Worm (Caenorhabditis elegans) whole organism, L4 larva: ENCODE data around the gene H08M01.1.
A peak's percentile ranks its signal among the peaks of the same experiment; 100 is the strongest.
"Not testable (repeated sequence)": the region's sequence is repeated elsewhere in the genome, so short reads cannot be mapped to it uniquely, and the experiment has no call there.

ENCODE experiments used
- F10B5.3 ChIP-seq: sonication (generic microtip); optimal IDR thresholded peaks from 2 replicates; lab custom pipeline; 2016; ENCODE audit warnings: mild to moderate bottlenecking, missing genetic modification characterization, missing compliant biosample characterization
- F26F4.8 ChIP-seq: fragments of 200-800 bp; sonication (Bioruptor generic); conservative IDR thresholded peaks from 2 replicates; pipeline ENCODE4 v1.3.6; 2022; ENCODE audit warnings: missing genetic modification characterization, missing compliant biosample characterization
- F37D6.2 ChIP-seq: sonication (generic microtip); optimal IDR thresholded peaks from 2 replicates; lab custom pipeline; 2016; ENCODE audit warnings: mild to moderate bottlenecking, missing genetic modification characterization, missing compliant biosample characterization
- F44E2.7 ChIP-seq: fragments of 200-800 bp; sonication (Bioruptor generic); IDR thresholded peaks from 2 replicates; pipeline ENCODE4 v2.1.2; 2022; ENCODE audit warnings: missing genetic modification characterization, missing compliant biosample characterization
- Y105C5A.15 ChIP-seq: fragments of 200-800 bp; sonication (Bioruptor generic); IDR thresholded peaks from 2 replicates; pipeline ENCODE4 v1.3.6; 2022; ENCODE audit warnings: missing genetic modification characterization, missing compliant biosample characterization
- Y48G9A.11 ChIP-seq: fragments of 200-800 bp; sonication (Bioruptor generic); IDR thresholded peaks from 2 replicates; pipeline ENCODE4 v1.3.6; 2022; ENCODE audit warnings: missing genetic modification reagents, missing genetic modification characterization, missing compliant biosample characterization
- Y75B8A.6 ChIP-seq: fragments of 200-800 bp; sonication (Bioruptor generic); IDR thresholded peaks from 2 replicates; pipeline ENCODE4 v1.3.6; 2022; ENCODE audit warnings: missing genetic modification reagents, missing genetic modification characterization, missing compliant biosample characterization
- ZK337.2 ChIP-seq: fragments of 200-800 bp; sonication (Bioruptor generic); IDR thresholded peaks from 2 replicates; pipeline ENCODE4 v1.3.6; 2022; ENCODE audit warnings: missing genetic modification reagents, missing genetic modification characterization, missing compliant biosample characterization
- aha-1 ChIP-seq: fragments of 150-350 bp; peaks from one replicate; lab custom pipeline; 2014; ENCODE audit warnings: missing biosample characterization, missing genetic modification characterization
- ama-1 ChIP-seq: fragments of 150-350 bp; optimal IDR thresholded peaks from 2 replicates; lab custom pipeline; 2014; ENCODE audit warnings: inconsistent platforms, mixed read lengths
- ceh-20 ChIP-seq: fragments of 200-800 bp; sonication (Bioruptor generic); IDR thresholded peaks from 2 replicates; pipeline ENCODE4 v1.3.6; 2022; ENCODE audit warnings: missing genetic modification reagents, missing genetic modification characterization, missing compliant biosample characterization
- ceh-62 ChIP-seq: sonication (generic microtip); optimal IDR thresholded peaks from 2 replicates; lab custom pipeline; 2017; ENCODE audit warnings: missing biosample characterization, missing genetic modification characterization
- daf-12 ChIP-seq: fragments of 150-350 bp; optimal IDR thresholded peaks from 2 replicates; lab custom pipeline; 2014; ENCODE audit warnings: missing biosample characterization, missing genetic modification reagents, missing genetic modification characterization
- daf-16 ChIP-seq, 3 experiments: sonication (generic microtip); optimal IDR thresholded peaks; 2 replicates each; lab custom pipeline; 2016 to 2017; ENCODE audit warnings: missing genetic modification characterization in 3 of 3, missing genetic modification reagents in 3 of 3, mild to moderate bottlenecking in 2 of 3, missing compliant biosample characterization in 2 of 3, missing biosample characterization in 1 of 3, moderate library complexity in 1 of 3
- daf-8 ChIP-seq: fragments of 200-800 bp; sonication (Bioruptor generic); IDR thresholded peaks from 2 replicates; pipeline ENCODE4 v1.3.6; 2022; ENCODE audit warnings: missing genetic modification characterization, missing compliant biosample characterization
- dmd-6 ChIP-seq: fragments of 200-800 bp; sonication (Bioruptor generic); IDR thresholded peaks from 2 replicates; pipeline ENCODE4 v1.3.6; 2022; ENCODE audit warnings: missing genetic modification reagents, missing genetic modification characterization, missing compliant biosample characterization
- dve-1 ChIP-seq: sonication (generic microtip); optimal IDR thresholded peaks from 2 replicates; lab custom pipeline; 2017; ENCODE audit warnings: antibody characterized with exemption, mild to moderate bottlenecking, missing genetic modification characterization, missing compliant biosample characterization; ENCODE audit not compliant: insufficient read depth
- egl-27 ChIP-seq: sonication (generic microtip); optimal IDR thresholded peaks from 3 replicates; lab custom pipeline; 2017; ENCODE audit warnings: missing biosample characterization, missing genetic modification reagents, missing genetic modification characterization
- egl-43 ChIP-seq: fragments of 200-800 bp; sonication (Bioruptor generic); IDR thresholded peaks from 2 replicates; pipeline ENCODE4 v1.3.6; 2022; ENCODE audit warnings: missing genetic modification reagents, missing genetic modification characterization, missing compliant biosample characterization
- fos-1 ChIP-seq: fragments of 150-350 bp; optimal IDR thresholded peaks from 2 replicates; lab custom pipeline; 2014; ENCODE audit warnings: missing biosample characterization, missing genetic modification characterization
- gei-8 ChIP-seq: fragments of 200-800 bp; sonication (Bioruptor generic); optimal IDR thresholded peaks from 2 replicates; lab custom pipeline; 2018; ENCODE audit warnings: mild to moderate bottlenecking, missing genetic modification characterization, missing compliant biosample characterization
- lim-7 ChIP-seq: fragments of 200-800 bp; sonication (Bioruptor generic); IDR thresholded peaks from 2 replicates; pipeline ENCODE4 v1.3.6; 2022; ENCODE audit warnings: missing genetic modification characterization, missing compliant biosample characterization
- lin-13 ChIP-seq: fragments of 150-350 bp; optimal IDR thresholded peaks from 2 replicates; lab custom pipeline; 2014; ENCODE audit warnings: missing biosample characterization, missing genetic modification reagents, missing genetic modification characterization
- lin-29 ChIP-seq: fragments of 200-800 bp; sonication (Bioruptor generic); IDR thresholded peaks from 2 replicates; pipeline ENCODE4 v1.3.6; 2022; ENCODE audit warnings: missing genetic modification reagents, missing genetic modification characterization, missing compliant biosample characterization
- mdt-29 ChIP-seq: fragments of 200-800 bp; sonication (Bioruptor generic); IDR thresholded peaks from 2 replicates; pipeline ENCODE4 v1.3.6; 2022; ENCODE audit warnings: missing genetic modification reagents, missing genetic modification characterization, missing compliant biosample characterization
- mep-1 ChIP-seq: fragments of 150-350 bp; sonication (generic microtip); optimal IDR thresholded peaks from 3 replicates; lab custom pipeline; 2014; ENCODE audit warnings: missing biosample characterization, missing genetic modification characterization
- mxl-2 ChIP-seq: fragments of 200-800 bp; sonication (Bioruptor generic); conservative IDR thresholded peaks from 2 replicates; pipeline ENCODE4 v1.3.6; 2022; ENCODE audit warnings: missing genetic modification reagents, missing genetic modification characterization, missing compliant biosample characterization
- nhr-11 ChIP-seq: fragments of 150-350 bp; optimal IDR thresholded peaks from 2 replicates; lab custom pipeline; 2014; ENCODE audit warnings: missing biosample characterization, missing genetic modification characterization
- nhr-28 ChIP-seq: fragments of 150-350 bp; optimal IDR thresholded peaks from 2 replicates; lab custom pipeline; 2014; ENCODE audit warnings: missing biosample characterization, missing genetic modification characterization
- pha-4 ChIP-seq, 2 experiments: fragments of 150-350 bp in 1 of 2; fragments of 200-800 bp in 1 of 2; sonication (Bioruptor generic) in 1 of 2; IDR thresholded peaks in 1 of 2; optimal IDR thresholded peaks in 1 of 2; 2 replicates each; pipeline versions ENCODE4 v1.3.6 to Lab custom; 2014 to 2022; ENCODE audit warnings: missing genetic modification characterization in 2 of 2, missing genetic modification reagents in 2 of 2, missing biosample characterization in 1 of 2, missing compliant biosample characterization in 1 of 2
- php-3 ChIP-seq: fragments of 200-800 bp; sonication (Bioruptor generic); IDR thresholded peaks from 2 replicates; pipeline ENCODE4 v1.3.6; 2022; ENCODE audit warnings: missing genetic modification reagents, missing genetic modification characterization, missing compliant biosample characterization
- set-16 ChIP-seq: fragments of 200-800 bp; sonication (Bioruptor generic); IDR thresholded peaks from 2 replicates; pipeline ENCODE4 v1.3.6; 2022; ENCODE audit warnings: missing genetic modification reagents, missing genetic modification characterization, missing compliant biosample characterization
- snpc-1.2 ChIP-seq: fragments of 200-800 bp; sonication (Bioruptor generic); IDR thresholded peaks from 2 replicates; pipeline ENCODE4 v1.3.6; 2022; ENCODE audit warnings: missing genetic modification reagents, missing genetic modification characterization, missing compliant biosample characterization
- tra-1 ChIP-seq: fragments of 200-800 bp; sonication (Bioruptor generic); IDR thresholded peaks from 2 replicates; pipeline ENCODE4 v1.3.6; 2022; ENCODE audit warnings: missing genetic modification reagents, missing genetic modification characterization, missing compliant biosample characterization
- unc-130 ChIP-seq: sonication (generic microtip); optimal IDR thresholded peaks from 2 replicates; lab custom pipeline; 2016; ENCODE audit warnings: missing genetic modification reagents, missing genetic modification characterization, missing compliant biosample characterization
- unc-39 ChIP-seq: sonication (generic microtip); optimal IDR thresholded peaks from 2 replicates; lab custom pipeline; 2017; ENCODE audit warnings: missing biosample characterization, missing genetic modification characterization
- unc-62 ChIP-seq, 3 experiments: fragments of 150-350 bp in 1 of 3; sonication (generic microtip); optimal IDR thresholded peaks in 2 of 3; peaks in 1 of 3; 1 replicate in 1 of 3; 2 replicates in 2 of 3; lab custom pipeline; 2014 to 2017; ENCODE audit warnings: missing biosample characterization in 3 of 3, missing genetic modification characterization in 3 of 3, missing genetic modification reagents in 3 of 3, missing genotype in 1 of 3
- zag-1 ChIP-seq: fragments of 150-350 bp; optimal IDR thresholded peaks from 2 replicates; lab custom pipeline; 2014; ENCODE audit warnings: missing biosample characterization, missing genetic modification characterization
- zfp-2 ChIP-seq: sonication (generic microtip); optimal IDR thresholded peaks from 2 replicates; lab custom pipeline; 2016; ENCODE audit warnings: mild to moderate bottlenecking, missing genetic modification characterization, missing compliant biosample characterization
- zip-11 ChIP-seq: fragments of 200-800 bp; sonication (Bioruptor generic); IDR thresholded peaks from 2 replicates; pipeline ENCODE4 v1.3.6; 2022; ENCODE audit warnings: missing genetic modification characterization, missing compliant biosample characterization

The H08M01.1 gene

DNA sequence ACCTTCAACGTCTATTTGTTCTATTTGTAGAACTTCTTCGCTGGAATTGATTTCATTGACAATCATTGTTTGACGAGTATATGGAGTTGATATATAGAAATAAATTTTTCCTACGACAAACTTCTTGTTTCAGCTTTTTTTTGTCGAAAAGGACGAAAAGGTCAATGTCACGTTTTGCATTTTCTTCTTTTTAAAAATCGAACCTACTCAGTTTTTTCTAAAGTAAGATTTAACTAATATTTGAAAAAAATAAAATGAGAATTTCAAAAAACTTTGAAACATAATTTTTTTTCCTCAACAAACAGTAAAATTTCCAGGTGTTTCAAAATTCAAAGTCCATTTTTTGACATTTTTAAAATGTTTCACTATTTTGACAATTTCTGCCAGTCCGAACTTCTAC is at the start of gene H08M01.1:
TSS of gene H08M01.1 (minus strand) at position 101 of the 400 bp plus-strand sequence.
- no peak for TF ChIP-seq F37D6.2 (tag; lab: Kevin White, UChicago)
- TF ChIP-seq dmd-6 (GFP tag; lab: Robert Waterston, UW) = no peak
- TF ChIP-seq ceh-62 (tag; lab: Kevin White, UChicago) = no peak
- TF ChIP-seq tra-1 (GFP tag; lab: Robert Waterston, UW) = no peak
- no peak for TF ChIP-seq ceh-20
- no peak for TF ChIP-seq mxl-2 (GFP tag; lab: Robert Waterston, UW)
- no peak for TF ChIP-seq zag-1 (tag; lab: Kevin White, UChicago)
- no peak for TF ChIP-seq nhr-11
- no peak for TF ChIP-seq lim-7 (GFP tag; lab: Robert Waterston, UW)
- TF ChIP-seq mep-1 (tag; lab: Kevin White, UChicago) = no peak
- TF ChIP-seq unc-39 (tag; lab: Kevin White, UChicago) = no peak
- TF ChIP-seq Y75B8A.6 (GFP tag; lab: Robert Waterston, UW) = no peak

DNA sequence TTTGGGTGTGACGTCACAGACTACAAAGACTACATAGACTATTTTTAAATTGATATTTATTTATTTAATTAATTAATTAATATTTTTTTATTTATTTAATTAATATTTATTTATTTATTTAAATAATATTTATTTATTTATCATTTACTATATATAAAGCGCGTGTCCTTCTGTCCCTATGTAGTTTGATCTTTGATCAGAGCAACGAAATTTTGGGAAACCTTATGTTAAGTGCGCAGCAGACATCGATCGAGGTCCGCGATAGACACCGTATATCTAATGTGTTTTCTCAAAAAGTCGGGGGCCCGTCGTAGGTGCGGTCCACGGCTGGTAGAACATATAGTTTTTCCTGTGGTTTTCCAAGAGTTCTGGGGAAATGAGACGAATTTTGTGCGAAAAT is 48.7 kb upstream of the H08M01.1 start:
- peak; percentile 61 for TF ChIP-seq aha-1 (tag; lab: Kevin White, UChicago)
- 0 out of 2 replicates have a peak, but pooled peaks have one; percentile 32 for TF ChIP-seq pha-4 (GFP tag; IDR thresholded peaks at IDR 0.05; lab: Robert Waterston, UW)
- TF ChIP-seq pha-4 (tag; optimal IDR thresholded peaks at IDR 0.05; lab: Kevin White, UChicago) = not testable (repeated sequence)
- peak; percentile 36; the same call in 1 of the 2 replicates for TF ChIP-seq snpc-1.2 (GFP tag; lab: Robert Waterston, UW)
- TF ChIP-seq, all 104 proteins: peak for 3; not testable (repeated sequence) for 101

DNA sequence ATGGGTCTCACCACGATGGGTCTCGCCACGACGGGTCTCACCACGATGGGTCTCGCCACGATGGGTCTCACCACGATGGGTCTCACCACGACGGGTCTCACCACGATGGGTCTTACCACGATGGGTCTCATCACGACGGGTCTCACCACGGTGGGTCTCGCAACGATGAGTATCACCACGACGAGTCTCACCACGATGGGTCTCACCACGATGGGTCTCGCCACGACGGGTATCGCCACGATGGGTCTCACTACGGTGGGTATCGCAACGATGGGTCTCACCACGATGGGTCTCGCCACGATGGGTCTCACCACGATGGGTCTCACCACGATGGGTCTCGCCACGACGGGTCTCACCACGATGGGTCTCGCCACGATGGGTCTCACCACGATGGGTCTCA is 48.2 kb upstream of the H08M01.1 start:
- TF ChIP-seq set-16 (GFP tag; lab: Robert Waterston, UW) (peak; percentile 84), php-3 (GFP tag; lab: Robert Waterston, UW) (peak; percentile 36; the same call in 1 of the 2 replicates), snpc-1.2 (GFP tag; lab: Robert Waterston, UW) (peak; percentile 10; the same call in 1 of the 2 replicates), lim-7 (GFP tag; lab: Robert Waterston, UW) (0 out of 2 replicates have a peak, but pooled peaks have one; percentile 9)

DNA sequence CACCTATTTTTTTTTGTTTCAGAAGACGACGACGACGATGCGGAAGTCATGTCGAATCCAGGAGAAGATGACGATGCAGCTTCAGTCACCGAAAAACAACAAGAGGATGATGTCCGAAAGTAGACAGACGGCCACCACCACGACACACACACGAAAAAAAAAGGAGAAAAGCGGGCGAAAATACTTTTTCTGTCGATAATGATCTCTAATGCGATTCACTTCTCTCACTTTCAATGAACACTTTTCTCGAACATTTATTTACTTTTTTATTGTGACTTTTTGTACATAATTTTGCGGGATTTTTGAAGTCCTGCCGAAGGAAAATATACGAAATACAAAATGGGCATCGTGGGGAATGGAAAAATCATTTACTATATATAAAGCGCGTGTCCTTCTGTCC is 47.7 kb upstream of the H08M01.1 start:
- TF ChIP-seq pha-4 (GFP tag; IDR thresholded peaks at IDR 0.05; lab: Robert Waterston, UW) = no peak
- no peak for TF ChIP-seq pha-4 (tag; optimal IDR thresholded peaks at IDR 0.05; lab: Kevin White, UChicago)
- no peak for TF ChIP-seq daf-16 (GFP tag; optimal IDR thresholded peaks at IDR 0.05; lab: Kevin White, UChicago)
- TF ChIP-seq daf-16 (tag; optimal IDR thresholded peaks at IDR 0.05; lab: Kevin White, UChicago) = no peak
- TF ChIP-seq ZK337.2 (GFP tag; lab: Robert Waterston, UW) = no peak
- no peak for TF ChIP-seq unc-130 (GFP tag; lab: Kevin White, UChicago)
- TF ChIP-seq nhr-28 (tag; lab: Kevin White, UChicago) = peak; percentile 2
- TF ChIP-seq, all 104 proteins: peak for 1

DNA sequence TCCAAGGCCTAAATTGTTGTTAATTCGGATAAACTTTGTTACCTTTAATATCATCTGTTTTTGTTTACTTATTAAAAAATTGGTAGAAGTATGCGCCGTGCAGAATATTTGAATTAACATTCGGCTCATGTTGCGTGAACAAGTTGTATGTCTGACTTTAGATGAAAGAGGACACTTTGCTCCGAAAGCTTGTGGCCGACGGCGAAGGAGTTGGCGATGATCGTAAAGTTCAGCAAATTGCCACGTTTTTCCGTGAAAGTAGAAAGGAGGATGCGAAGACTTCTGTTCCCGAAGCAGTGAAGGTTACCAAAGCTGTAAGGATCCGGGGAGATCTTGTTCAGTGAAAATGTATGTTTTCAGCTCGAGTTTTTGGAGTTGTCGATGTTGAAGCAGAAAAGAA is 46.4 kb upstream of the H08M01.1 start, which contains the start of gene thoc-7:
TSS of gene thoc-7 (plus strand) at position 162 of the 400 bp plus-strand sequence.
- no peak for TF ChIP-seq ceh-20
- no peak for TF ChIP-seq daf-8
- peak; percentile 80 for TF ChIP-seq Y48G9A.11 (GFP tag; lab: Robert Waterston, UW)
- no peak for TF ChIP-seq fos-1
- TF ChIP-seq dmd-6 (GFP tag; lab: Robert Waterston, UW) = no peak
- TF ChIP-seq gei-8 = no peak
- no peak for TF ChIP-seq Y105C5A.15 (GFP tag; lab: Robert Waterston, UW)
- no peak for TF ChIP-seq F10B5.3
- TF ChIP-seq zip-11 (GFP tag; lab: Robert Waterston, UW) = no peak
- no peak for TF ChIP-seq set-16 (GFP tag; lab: Robert Waterston, UW)
- TF ChIP-seq F37D6.2 (tag; lab: Kevin White, UChicago) = no peak
- no peak for TF ChIP-seq zag-1 (tag; lab: Kevin White, UChicago)
- no peak for TF ChIP-seq egl-27 (tag; lab: Kevin White, UChicago)
- peak; percentile 60 for TF ChIP-seq mdt-29 (GFP tag; lab: Robert Waterston, UW)
- TF ChIP-seq egl-43 (GFP tag; lab: Robert Waterston, UW) = 0 out of 2 replicates have a peak, but pooled peaks have one; percentile 58
- no peak for TF ChIP-seq dve-1 (tag; lab: Kevin White, UChicago)
- TF ChIP-seq lin-13 (GFP tag; lab: Kevin White, UChicago) = no peak
- peak; percentile 97 for TF ChIP-seq snpc-1.2 (GFP tag; lab: Robert Waterston, UW)
- no peak for TF ChIP-seq unc-62 (GFP tag; optimal IDR thresholded peaks at IDR 0.05 in 1 of 2; lab: Kevin White, UChicago)
- no peak for TF ChIP-seq unc-62 (tag; optimal IDR thresholded peaks at IDR 0.05; lab: Kevin White, UChicago)
- TF ChIP-seq F44E2.7 = 0 out of 2 replicates have a peak, but pooled peaks have one; percentile 65
- no peak for TF ChIP-seq daf-16 (GFP tag; optimal IDR thresholded peaks at IDR 0.05; lab: Kevin White, UChicago)
- peak; percentile 6 for TF ChIP-seq daf-16 (tag; optimal IDR thresholded peaks at IDR 0.05; lab: Kevin White, UChicago)
- TF ChIP-seq F26F4.8 (GFP tag; lab: Robert Waterston, UW) = no peak
- TF ChIP-seq daf-12 = no peak
- TF ChIP-seq ama-1 = peak; percentile 71
- TF ChIP-seq mxl-2 (GFP tag; lab: Robert Waterston, UW) = no peak
- TF ChIP-seq zfp-2 (tag; lab: Kevin White, UChicago) = no peak
- no peak for TF ChIP-seq lin-29 (GFP tag; lab: Robert Waterston, UW)
